Fruit fly (Drosophila melanogaster) whole organism, embryonic: ENCODE measurements around the gene CG6933.
A peak's percentile ranks its signal among the peaks of the same experiment; 100 is the strongest.

ENCODE experiments used
- Atf3 ChIP-seq: fragments of 200-800 bp; sonication (Bioruptor generic); optimal IDR thresholded peaks from 3 replicates; lab custom pipeline; 2016; ENCODE audit warnings: missing biosample characterization, missing genetic modification characterization
- Blimp-1 ChIP-seq: fragments of 200-800 bp; sonication (Bioruptor generic); optimal IDR thresholded peaks from 3 replicates; lab custom pipeline; 2018; ENCODE audit warnings: missing biosample characterization, missing genetic modification characterization, mild to moderate bottlenecking, moderate library complexity, missing genetic modification reagents
- CG1024 ChIP-seq: fragments of 200-800 bp; sonication (Bioruptor generic); IDR thresholded peaks from 2 replicates; pipeline ENCODE4 v1.3.6; 2022; ENCODE audit warnings: missing biosample characterization, missing genetic modification characterization
- CG10366 ChIP-seq: fragments of 200-800 bp; sonication (Bioruptor generic); IDR thresholded peaks from 2 replicates; pipeline ENCODE4 v1.3.6; 2022; ENCODE audit warnings: missing biosample characterization, missing genetic modification characterization
- CG10462 ChIP-seq: fragments of 200-800 bp; sonication (Bioruptor generic); optimal IDR thresholded peaks from 2 replicates; lab custom pipeline; 2016; ENCODE audit warnings: missing biosample characterization, missing genetic modification characterization
- CG12769 ChIP-seq: fragments of 200-800 bp; sonication (Bioruptor generic); optimal IDR thresholded peaks from 2 replicates; lab custom pipeline; 2019; ENCODE audit warnings: missing biosample characterization, mild to moderate bottlenecking, missing genetic modification characterization, moderate library complexity
- CG16815 ChIP-seq: fragments of 200-800 bp; sonication (Bioruptor generic); optimal IDR thresholded peaks from 3 replicates; lab custom pipeline; 2017; ENCODE audit warnings: missing biosample characterization, mild to moderate bottlenecking, missing genetic modification characterization
- CG17568 ChIP-seq: fragments of 200-800 bp; sonication (Bioruptor generic); optimal IDR thresholded peaks from 2 replicates; lab custom pipeline; 2018; ENCODE audit warnings: missing biosample characterization, mild to moderate bottlenecking, missing genetic modification characterization, moderate library complexity
- CG17802 ChIP-seq: fragments of 200-800 bp; sonication (Bioruptor generic); optimal IDR thresholded peaks from 2 replicates; lab custom pipeline; 2018; ENCODE audit warnings: missing biosample characterization, mild to moderate bottlenecking, missing genetic modification characterization, moderate library complexity
- CG18262 ChIP-seq: fragments of 200-800 bp; optimal IDR thresholded peaks from 3 replicates; lab custom pipeline; 2019; ENCODE audit warnings: missing biosample characterization, mild to moderate bottlenecking, missing genetic modification characterization, moderate library complexity
- CG30020 ChIP-seq: fragments of 200-800 bp; optimal IDR thresholded peaks from 2 replicates; lab custom pipeline; 2019; ENCODE audit warnings: missing biosample characterization, mild to moderate bottlenecking, missing genetic modification characterization, moderate library complexity
- CG32767 ChIP-seq: fragments of 200-800 bp; sonication (Bioruptor generic); IDR thresholded peaks from 2 replicates; pipeline ENCODE4 v1.3.6; 2022; ENCODE audit warnings: missing biosample characterization, missing genetic modification characterization
- CG3838 ChIP-seq: fragments of 200-800 bp; sonication (Bioruptor generic); optimal IDR thresholded peaks from 3 replicates; lab custom pipeline; 2016; ENCODE audit warnings: missing biosample characterization, missing genetic modification characterization
- CG4328 ChIP-seq: fragments of 200-800 bp; sonication (Bioruptor generic); optimal IDR thresholded peaks from 3 replicates; lab custom pipeline; 2017; ENCODE audit warnings: missing biosample characterization, missing genetic modification reagents, missing genetic modification characterization
- CG4404 ChIP-seq: fragments of 200-800 bp; sonication (Bioruptor generic); IDR thresholded peaks from 2 replicates; pipeline ENCODE4 v1.3.6; 2022; ENCODE audit warnings: missing biosample characterization, missing genetic modification characterization
- CG4820 ChIP-seq: fragments of 200-800 bp; sonication (Bioruptor generic); optimal IDR thresholded peaks from 3 replicates; lab custom pipeline; 2016; ENCODE audit warnings: missing biosample characterization, missing genetic modification characterization
- CG5953 ChIP-seq: fragments of 200-800 bp; sonication (Bioruptor generic); IDR thresholded peaks from 2 replicates; pipeline ENCODE4 v1.3.6; 2022; ENCODE audit warnings: missing biosample characterization, missing genetic modification characterization
- CG6791 ChIP-seq: fragments of 200-800 bp; sonication (Bioruptor generic); IDR thresholded peaks from 3 replicates; pipeline ENCODE4 v1.3.6; 2022; ENCODE audit warnings: missing biosample characterization, missing genetic modification characterization; ENCODE audit not compliant: partially characterized antibody
- CG7839 ChIP-seq: fragments of 200-800 bp; sonication (Bioruptor generic); optimal IDR thresholded peaks from 3 replicates; lab custom pipeline; 2018; ENCODE audit warnings: missing biosample characterization, mild to moderate bottlenecking, missing genetic modification characterization, moderate library complexity
- CG9727 ChIP-seq: fragments of 200-800 bp; sonication (Bioruptor generic); optimal IDR thresholded peaks from 3 replicates; lab custom pipeline; 2017; ENCODE audit warnings: missing biosample characterization, mild to moderate bottlenecking, missing genetic modification characterization
- HLHmδ ChIP-seq: fragments of 200-800 bp; sonication (Bioruptor generic); optimal IDR thresholded peaks from 2 replicates; lab custom pipeline; 2018; ENCODE audit warnings: missing biosample characterization, mild to moderate bottlenecking, missing genetic modification characterization, moderate library complexity
- MBD-R2 ChIP-seq: fragments of 200-800 bp; sonication (Bioruptor generic); IDR thresholded peaks from 2 replicates; pipeline ENCODE4 v1.3.6; 2022; ENCODE audit warnings: missing biosample characterization, missing genetic modification characterization
- Meics ChIP-seq: fragments of 200-800 bp; sonication (Bioruptor generic); optimal IDR thresholded peaks from 2 replicates; lab custom pipeline; 2017; ENCODE audit warnings: missing biosample characterization, mild to moderate bottlenecking, missing genetic modification characterization
- Neu2 ChIP-seq: fragments of 200-800 bp; sonication (Bioruptor generic); optimal IDR thresholded peaks from 3 replicates; lab custom pipeline; 2016; ENCODE audit warnings: missing biosample characterization, missing genetic modification characterization, borderline replicate concordance
- Poxn ChIP-seq: fragments of 200-800 bp; sonication (Bioruptor generic); IDR thresholded peaks from 2 replicates; pipeline ENCODE4 v1.3.6; 2022; ENCODE audit warnings: missing biosample characterization, missing genetic modification characterization
- Stat92E ChIP-seq, 3 experiments: fragments of >200 bp in 2 of 3; fragments of 200-800 bp in 1 of 3; sonication (Bioruptor generic) in 1 of 3; optimal IDR thresholded peaks; 2 replicates each; lab custom pipeline; 2017 to 2019; ENCODE audit warnings: missing biosample characterization in 3 of 3, missing genetic modification characterization in 3 of 3, mild to moderate bottlenecking in 1 of 3, moderate library complexity in 1 of 3
- Tbp ChIP-seq: fragments of >200 bp; optimal IDR thresholded peaks from 2 replicates; lab custom pipeline; 2018; ENCODE audit warnings: missing biosample characterization, missing genetic modification characterization
- bcd ChIP-seq: fragments of 200-800 bp; sonication (Bioruptor generic); optimal IDR thresholded peaks from 2 replicates; lab custom pipeline; 2017; ENCODE audit warnings: missing biosample characterization, mild to moderate bottlenecking, missing genetic modification characterization
- chinmo ChIP-seq: fragments of 200-800 bp; sonication (Bioruptor generic); IDR thresholded peaks from 4 replicates; pipeline ENCODE4 v1.3.6; 2022; ENCODE audit warnings: missing biosample characterization, missing genetic modification characterization; ENCODE audit not compliant: partially characterized antibody
- fd3F ChIP-seq: fragments of 200-800 bp; sonication (Bioruptor generic); optimal IDR thresholded peaks from 2 replicates; lab custom pipeline; 2018; ENCODE audit warnings: missing biosample characterization, mild to moderate bottlenecking, missing genetic modification characterization, moderate library complexity
- fd96Cb ChIP-seq: fragments of 200-800 bp; sonication (Bioruptor generic); optimal IDR thresholded peaks from 2 replicates; lab custom pipeline; 2018; ENCODE audit warnings: missing biosample characterization, mild to moderate bottlenecking, missing genetic modification characterization, moderate library complexity
- gcm2 ChIP-seq: fragments of 200-800 bp; sonication (Bioruptor generic); optimal IDR thresholded peaks from 2 replicates; lab custom pipeline; 2016; ENCODE audit warnings: missing biosample characterization, missing genetic modification characterization
- grau ChIP-seq: fragments of 200-800 bp; optimal IDR thresholded peaks from 3 replicates; lab custom pipeline; 2019; ENCODE audit warnings: missing biosample characterization, mild to moderate bottlenecking, missing genetic modification characterization, moderate library complexity
- grn ChIP-seq: fragments of 200-800 bp; sonication (Bioruptor generic); optimal IDR thresholded peaks from 3 replicates; lab custom pipeline; 2017; ENCODE audit warnings: missing biosample characterization, missing genetic modification characterization
- insv ChIP-seq, 2 experiments: fragments of 200-800 bp; sonication (Bioruptor generic); optimal IDR thresholded peaks; 3 replicates each; lab custom pipeline; 2016 to 2018; ENCODE audit warnings: missing biosample characterization in 2 of 2, missing genetic modification characterization in 2 of 2
- klu ChIP-seq: fragments of 200-800 bp; sonication (Bioruptor generic); IDR thresholded peaks from 2 replicates; pipeline ENCODE4 v1.3.6; 2022; ENCODE audit warnings: missing biosample characterization, missing genetic modification characterization
- lbe ChIP-seq: fragments of 200-800 bp; sonication (Bioruptor generic); optimal IDR thresholded peaks from 2 replicates; lab custom pipeline; 2016; ENCODE audit warnings: missing biosample characterization, mild to moderate bottlenecking, missing genetic modification characterization
- nom ChIP-seq: fragments of 200-800 bp; sonication (Bioruptor generic); optimal IDR thresholded peaks from 2 replicates; lab custom pipeline; 2017; ENCODE audit warnings: missing biosample characterization, missing genetic modification characterization, mild to moderate bottlenecking, moderate library complexity, missing genetic modification reagents
- pita ChIP-seq: fragments of 200-800 bp; sonication (Bioruptor generic); optimal IDR thresholded peaks from 2 replicates; lab custom pipeline; 2017; ENCODE audit warnings: missing biosample characterization, mild to moderate bottlenecking, missing genetic modification characterization
- row ChIP-seq: fragments of 200-800 bp; sonication (Bioruptor generic); IDR thresholded peaks from 3 replicates; pipeline ENCODE4 v1.3.6; 2022; ENCODE audit warnings: missing biosample characterization, missing genetic modification characterization
- sisA ChIP-seq: fragments of 200-800 bp; sonication (Bioruptor generic); IDR thresholded peaks from 2 replicates; pipeline ENCODE4 v1.3.6; 2022; ENCODE audit warnings: missing biosample characterization, missing genetic modification characterization
- tll ChIP-seq, 2 experiments: fragments of 200-800 bp in 1 of 2; fragments of >200 bp in 1 of 2; sonication (Bioruptor generic) in 1 of 2; optimal IDR thresholded peaks; 2 replicates each; lab custom pipeline; 2017 to 2019; ENCODE audit warnings: missing biosample characterization in 2 of 2, missing genetic modification characterization in 2 of 2, mild to moderate bottlenecking in 1 of 2, moderate library complexity in 1 of 2
- ttk ChIP-seq: fragments of 200-800 bp; sonication (Bioruptor generic); IDR thresholded peaks from 2 replicates; pipeline ENCODE4 v2.1.2; 2022; ENCODE audit warnings: missing biosample characterization, missing genetic modification characterization
- twi ChIP-seq: fragments of 200-800 bp; optimal IDR thresholded peaks from 2 replicates; lab custom pipeline; 2019; ENCODE audit warnings: missing biosample characterization, mild to moderate bottlenecking, missing genetic modification characterization, moderate library complexity
- unc-4 ChIP-seq: fragments of 200-800 bp; sonication (Bioruptor generic); IDR thresholded peaks from 2 replicates; pipeline ENCODE4 v1.3.6; 2022; ENCODE audit warnings: missing biosample characterization, missing genetic modification characterization; ENCODE audit not compliant: partially characterized antibody
- wor ChIP-seq: fragments of 200-800 bp; sonication (Bioruptor generic); IDR thresholded peaks from 2 replicates; pipeline ENCODE4 v1.3.6; 2022; ENCODE audit warnings: missing biosample characterization, missing genetic modification characterization
- zen ChIP-seq: fragments of 200-800 bp; sonication (Bioruptor generic); optimal IDR thresholded peaks from 3 replicates; lab custom pipeline; 2018; ENCODE audit warnings: missing biosample characterization, mild to moderate bottlenecking, missing genetic modification characterization, moderate library complexity

CG6933 gene

dm6 chr3L:20241987-20242982 lies 22.1 kb upstream of the CG6933 start (continued):
- TF ChIP-seq CG16815 (GFP tag; lab: Kevin White, UChicago) (peak; percentile 21), CG4404 (peak; percentile 43), CG10462 (GFP tag; lab: Kevin White, UChicago) (peak; percentile 15), CG3838 (GFP tag; lab: Kevin White, UChicago) (no peak), pita (no peak), zen (peak; percentile 74), nom (GFP tag; lab: Kevin White, UChicago) (no peak), lbe (GFP tag; lab: Kevin White, UChicago) (peak; percentile 37), Neu2 (GFP tag; lab: Kevin White, UChicago) (peak; percentile 55), CG4820 (peak; percentile 32), CG18262 (tag; lab: Kevin White, UChicago) (peak; percentile 92), sisA (GFP tag; lab: Robert Waterston, UW) (0 out of 2 replicates have a peak, but pooled peaks have one; percentile 34), fd96Cb (tag; lab: Kevin White, UChicago) (peak; percentile 34), row (GFP tag; lab: Robert Waterston, UW) (peak; percentile 87), gcm2 (GFP tag; lab: Kevin White, UChicago) (no peak), CG4328 (GFP tag; lab: Kevin White, UChicago) (peak; percentile 51), MBD-R2 (GFP tag; lab: Robert Waterston, UW) (peak; percentile 44; the same call in 1 of the 2 replicates), CG30020 (peak; percentile 15), klu (GFP tag; lab: Robert Waterston, UW) (no peak), unc-4 (peak; percentile 69), CG9727 (GFP tag; lab: Kevin White, UChicago) (peak; percentile 65), CG17568 (no peak), Tbp (GFP tag; lab: Kevin White, UChicago) (no peak), grau (tag; lab: Kevin White, UChicago) (peak; percentile 71), wor (GFP tag; lab: Robert Waterston, UW) (peak; percentile 34; the same call in 1 of the 2 replicates), CG6791 (peak; percentile 45; the same call in 1 of the 3 replicates), CG17802 (tag; lab: Kevin White, UChicago) (no peak), ttk (peak; percentile 32; the same call in 1 of the 2 replicates), fd3F (GFP tag; lab: Kevin White, UChicago) (peak; percentile 44), CG10366 (peak; percentile 27), CG5953 (GFP tag; lab: Robert Waterston, UW) (0 out of 2 replicates have a peak, but pooled peaks have one; percentile 43), chinmo (no peak), CG32767 (GFP tag; lab: Robert Waterston, UW) (no peak), bcd (peak; percentile 65), CG1024 (peak; percentile 69; the same call in 1 of the 2 replicates), Stat92E (GFP tag; optimal IDR thresholded peaks at IDR 0.05; lab: Kevin White, UChicago) (no peak), Meics (GFP tag; lab: Kevin White, UChicago) (peak; percentile 53), HLHmδ (GFP tag; lab: Kevin White, UChicago) (no peak), twi (peak; percentile 27), Blimp-1 (GFP tag; lab: Kevin White, UChicago) (peak; percentile 40), CG7839 (tag; lab: Kevin White, UChicago) (peak; percentile 66), CG12769 (tag; lab: Kevin White, UChicago) (no peak), Poxn (GFP tag; lab: Robert Waterston, UW) (no peak), Atf3 (no peak), tll (GFP tag; optimal IDR thresholded peaks at IDR 0.05; lab: Kevin White, UChicago) (no peak), insv (GFP tag; optimal IDR thresholded peaks at IDR 0.05; lab: Kevin White, UChicago) (peak in 1 of 2 experiments; percentile 23), grn (no peak)
